Worm (Caenorhabditis elegans) whole organism, late embryonic: ENCODE results near the gene ztf-18.

Experiments used
- C38D4.7 ChIP-seq: fragments of 200-800 bp; sonication (Bioruptor generic); optimal IDR thresholded peaks from 2 replicates; lab custom pipeline; 2018; ENCODE audit warnings: mild to moderate bottlenecking, missing genetic modification characterization, moderate library complexity, missing compliant biosample characterization
- T23F11.4 ChIP-seq: fragments of 200-800 bp; sonication (Bioruptor generic); optimal IDR thresholded peaks from 2 replicates; lab custom pipeline; 2018; ENCODE audit warnings: mild to moderate bottlenecking, missing genetic modification characterization, missing compliant biosample characterization
- ceh-34 ChIP-seq: sonication (generic microtip); optimal IDR thresholded peaks from 2 replicates; lab custom pipeline; 2016; ENCODE audit warnings: mild to moderate bottlenecking, missing genetic modification characterization, missing compliant biosample characterization
- elt-2 ChIP-seq: sonication (generic microtip); optimal IDR thresholded peaks from 2 replicates; lab custom pipeline; 2016; ENCODE audit warnings: missing genetic modification reagents, missing genetic modification characterization, missing compliant biosample characterization
- hlh-8 ChIP-seq: sonication (generic microtip); optimal IDR thresholded peaks from 2 replicates; lab custom pipeline; 2016; ENCODE audit warnings: missing genotype, missing genetic modification characterization, missing compliant biosample characterization
- lim-6 ChIP-seq: sonication (generic microtip); optimal IDR thresholded peaks from 2 replicates; lab custom pipeline; 2016; ENCODE audit warnings: missing genetic modification characterization, missing compliant biosample characterization
- nhr-232 ChIP-seq: sonication (generic microtip); optimal IDR thresholded peaks from 2 replicates; lab custom pipeline; 2016; ENCODE audit warnings: missing genetic modification characterization, missing compliant biosample characterization
- pha-4 ChIP-seq: fragments of 150-350 bp; optimal IDR thresholded peaks from 2 replicates; lab custom pipeline; 2018; ENCODE audit warnings: missing biosample characterization, missing genetic modification reagents, missing genetic modification characterization
- syd-9 ChIP-seq: sonication (generic microtip); optimal IDR thresholded peaks from 2 replicates; lab custom pipeline; 2016; ENCODE audit warnings: mild to moderate bottlenecking, missing genetic modification characterization, moderate library complexity, missing compliant biosample characterization
- tbx-2 ChIP-seq: sonication (generic microtip); optimal IDR thresholded peaks from 2 replicates; lab custom pipeline; 2016; ENCODE audit warnings: missing genetic modification characterization, missing compliant biosample characterization
- unc-3 ChIP-seq, 2 experiments: fragments of 200-800 bp in 1 of 2; sonication (Bioruptor generic) in 1 of 2; sonication (generic microtip) in 1 of 2; conservative IDR thresholded peaks in 1 of 2; optimal IDR thresholded peaks in 1 of 2; 2 replicates each; pipeline versions ENCODE4 v1.3.6 to Lab custom; 2016 to 2022; ENCODE audit warnings: missing compliant biosample characterization in 2 of 2, missing genetic modification characterization in 2 of 2, missing genetic modification reagents in 1 of 2
- unc-86 ChIP-seq: sonication (generic microtip); optimal IDR thresholded peaks from 2 replicates; lab custom pipeline; 2016; ENCODE audit warnings: missing genetic modification characterization, missing compliant biosample characterization

DNA sequence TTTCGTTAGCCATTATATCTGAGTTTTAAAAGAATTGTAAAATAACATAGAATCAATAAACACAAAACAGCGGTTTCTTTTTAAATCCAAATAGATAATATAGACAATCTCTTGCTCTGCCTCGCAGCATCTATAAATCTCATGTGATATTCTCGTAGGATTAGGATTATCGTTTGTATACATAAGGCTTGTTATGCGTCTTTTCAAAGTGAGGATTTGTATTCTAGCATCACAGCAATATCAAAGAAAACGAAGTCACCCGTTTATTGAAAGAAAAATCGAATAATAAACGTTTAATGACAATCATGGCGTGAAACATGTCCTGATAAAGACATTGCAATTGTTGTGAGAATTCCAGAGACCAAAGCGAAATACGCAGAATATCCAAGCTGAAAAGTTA lies 23.1 kb downstream of the ztf-18 start, which contains the start of the genes T24C4.3 and clc-20:
- TF ChIP-seq tbx-2 (tag; lab: Kevin White, UChicago) (no peak), C38D4.7 (GFP tag; lab: Kevin White, UChicago) (no peak), ceh-34 (tag; lab: Kevin White, UChicago) (no peak), hlh-8 (tag; lab: Kevin White, UChicago) (no peak), elt-2 (no peak), lim-6 (no peak), T23F11.4 (GFP tag; lab: Kevin White, UChicago) (no peak), unc-86 (tag; lab: Kevin White, UChicago) (no peak), nhr-232 (tag; lab: Kevin White, UChicago) (no peak), unc-3 (GFP tag; conservative IDR thresholded peaks at IDR 0.05; lab: Robert Waterston, UW) (no peak), unc-3 (tag; optimal IDR thresholded peaks at IDR 0.05; lab: Kevin White, UChicago) (no peak), pha-4 (no peak), syd-9 (tag; lab: Kevin White, UChicago) (no peak)
